Fruit fly (Drosophila melanogaster) whole organism, embryonic: ENCODE results near the gene fend.
A peak's percentile ranks its signal among the peaks of the same experiment; 100 is the strongest.

ENCODE experiments used
- Bdp1 ChIP-seq: fragments of 200-800 bp; sonication (Bioruptor generic); optimal IDR thresholded peaks from 3 replicates; lab custom pipeline; 2016; ENCODE audit warnings: missing biosample characterization, missing genetic modification characterization
- Bgb ChIP-seq: fragments of 200-800 bp; sonication (Bioruptor generic); IDR thresholded peaks from 2 replicates; pipeline ENCODE4 v1.3.6; 2022; ENCODE audit warnings: missing biosample characterization, missing genetic modification characterization; ENCODE audit not compliant: partially characterized antibody
- CG10321 ChIP-seq: fragments of 200-800 bp; sonication (Bioruptor generic); IDR thresholded peaks from 2 replicates; pipeline ENCODE4 v1.3.6; 2022; ENCODE audit warnings: missing biosample characterization, missing genetic modification characterization
- CG10959 ChIP-seq: fragments of 200-800 bp; sonication (Bioruptor generic); IDR thresholded peaks from 2 replicates; pipeline ENCODE4 v1.3.6; 2022; ENCODE audit warnings: missing biosample characterization, missing genetic modification characterization
- CG12299 ChIP-seq: fragments of 200-800 bp; sonication (Bioruptor generic); optimal IDR thresholded peaks from 2 replicates; lab custom pipeline; 2018; ENCODE audit warnings: missing biosample characterization, mild to moderate bottlenecking, missing genetic modification characterization
- CG14014 ChIP-seq: fragments of 200-800 bp; sonication (Bioruptor generic); IDR thresholded peaks from 2 replicates; pipeline ENCODE4 v1.3.6; 2022; ENCODE audit warnings: missing biosample characterization, missing genetic modification characterization
- CG15073 ChIP-seq: fragments of 200-800 bp; sonication (Bioruptor generic); optimal IDR thresholded peaks from 2 replicates; lab custom pipeline; 2016; ENCODE audit warnings: missing biosample characterization, missing genetic modification characterization
- CG15696 ChIP-seq: fragments of 200-800 bp; sonication (Bioruptor generic); optimal IDR thresholded peaks from 2 replicates; lab custom pipeline; 2019; ENCODE audit warnings: missing biosample characterization, mild to moderate bottlenecking, missing genetic modification characterization, moderate library complexity
- CG1602 ChIP-seq: fragments of 200-800 bp; sonication (Bioruptor generic); optimal IDR thresholded peaks from 3 replicates; lab custom pipeline; 2016; ENCODE audit warnings: missing biosample characterization, missing genetic modification characterization
- CG1647 ChIP-seq: fragments of 200-800 bp; sonication (Bioruptor generic); optimal IDR thresholded peaks from 3 replicates; lab custom pipeline; 2016; ENCODE audit warnings: missing biosample characterization, missing genetic modification characterization
- CG16813 ChIP-seq: fragments of 200-800 bp; sonication (Bioruptor generic); IDR thresholded peaks from 3 replicates; pipeline ENCODE4 v1.3.6; 2022; ENCODE audit warnings: missing biosample characterization, missing genetic modification characterization; ENCODE audit not compliant: partially characterized antibody
- CG17612 ChIP-seq: fragments of 200-800 bp; sonication (Bioruptor generic); IDR thresholded peaks from 2 replicates; pipeline ENCODE4 v1.3.6; 2022; ENCODE audit warnings: missing biosample characterization, missing genetic modification characterization
- CG2129 ChIP-seq: fragments of 200-800 bp; sonication (Bioruptor generic); IDR thresholded peaks from 2 replicates; pipeline ENCODE4 v1.3.6; 2022; ENCODE audit warnings: missing biosample characterization, missing genetic modification characterization; ENCODE audit not compliant: partially characterized antibody
- CG3281 ChIP-seq: fragments of 200-800 bp; sonication (Bioruptor generic); optimal IDR thresholded peaks from 3 replicates; lab custom pipeline; 2017; ENCODE audit warnings: missing biosample characterization, mild to moderate bottlenecking, missing genetic modification characterization
- CG4854 ChIP-seq: fragments of 200-800 bp; sonication (Bioruptor generic); optimal IDR thresholded peaks from 2 replicates; lab custom pipeline; 2016; ENCODE audit warnings: missing biosample characterization, missing genetic modification characterization, inconsistent platforms
- CG7786 ChIP-seq: fragments of 200-800 bp; sonication (Bioruptor generic); optimal IDR thresholded peaks from 2 replicates; lab custom pipeline; 2016; ENCODE audit warnings: missing biosample characterization, missing genetic modification characterization
- CG8388 ChIP-seq: fragments of 200-800 bp; sonication (Bioruptor generic); optimal IDR thresholded peaks from 2 replicates; lab custom pipeline; 2019; ENCODE audit warnings: missing biosample characterization, mild to moderate bottlenecking, missing genetic modification characterization, moderate library complexity
- CG8478 ChIP-seq: fragments of >200 bp; optimal IDR thresholded peaks from 2 replicates; lab custom pipeline; 2018
- CG9437 ChIP-seq: fragments of 200-800 bp; sonication (Bioruptor generic); optimal IDR thresholded peaks from 2 replicates; lab custom pipeline; 2018; ENCODE audit warnings: missing biosample characterization, mild to moderate bottlenecking, missing genetic modification characterization
- CG9727 ChIP-seq: fragments of 200-800 bp; sonication (Bioruptor generic); optimal IDR thresholded peaks from 3 replicates; lab custom pipeline; 2017; ENCODE audit warnings: missing biosample characterization, mild to moderate bottlenecking, missing genetic modification characterization
- Dref ChIP-seq: fragments of 200-800 bp; sonication (Bioruptor generic); IDR thresholded peaks from 2 replicates; pipeline ENCODE4 v1.3.6; 2022; ENCODE audit warnings: missing biosample characterization, missing genetic modification characterization
- Drgx ChIP-seq: fragments of 200-800 bp; sonication (Bioruptor generic); IDR thresholded peaks from 2 replicates; pipeline ENCODE4 v1.3.6; 2022; ENCODE audit warnings: missing biosample characterization, missing genetic modification characterization
- H15 ChIP-seq: fragments of 200-800 bp; sonication (Bioruptor generic); IDR thresholded peaks from 3 replicates; pipeline ENCODE4 v1.3.6; 2022; ENCODE audit warnings: missing biosample characterization, missing genetic modification characterization
- HHEX ChIP-seq: fragments of 200-800 bp; sonication (Bioruptor generic); optimal IDR thresholded peaks from 3 replicates; lab custom pipeline; 2017; ENCODE audit warnings: missing biosample characterization, mild to moderate bottlenecking, missing genetic modification characterization, missing genetic modification reagents
- HmgD ChIP-seq: fragments of 200-800 bp; sonication (Bioruptor generic); optimal IDR thresholded peaks from 3 replicates; lab custom pipeline; 2016; ENCODE audit warnings: missing biosample characterization, missing genetic modification characterization
- MBD-R2 ChIP-seq: fragments of 200-800 bp; sonication (Bioruptor generic); IDR thresholded peaks from 2 replicates; pipeline ENCODE4 v1.3.6; 2022; ENCODE audit warnings: missing biosample characterization, missing genetic modification characterization
- Nf-YB ChIP-seq: fragments of 200-800 bp; sonication (Bioruptor generic); optimal IDR thresholded peaks from 3 replicates; lab custom pipeline; 2019; ENCODE audit warnings: missing biosample characterization, mild to moderate bottlenecking, missing genetic modification characterization, moderate library complexity
- Oli ChIP-seq: fragments of 200-800 bp; sonication (Bioruptor generic); optimal IDR thresholded peaks from 2 replicates; lab custom pipeline; 2018; ENCODE audit warnings: missing biosample characterization, mild to moderate bottlenecking, missing genetic modification characterization, moderate library complexity
- Poxn ChIP-seq: fragments of 200-800 bp; sonication (Bioruptor generic); IDR thresholded peaks from 2 replicates; pipeline ENCODE4 v1.3.6; 2022; ENCODE audit warnings: missing biosample characterization, missing genetic modification characterization
- amos ChIP-seq: fragments of 200-800 bp; sonication (Bioruptor generic); IDR thresholded peaks from 2 replicates; pipeline ENCODE4 v1.3.6; 2022; ENCODE audit warnings: missing biosample characterization, missing genetic modification characterization; ENCODE audit not compliant: partially characterized antibody
- bowl ChIP-seq: fragments of 200-800 bp; sonication (Bioruptor generic); IDR thresholded peaks from 2 replicates; pipeline ENCODE4 v1.3.6; 2022; ENCODE audit warnings: missing biosample characterization, missing genetic modification characterization
- br ChIP-seq: fragments of >200 bp; optimal IDR thresholded peaks from 2 replicates; lab custom pipeline; 2017
- chm ChIP-seq: fragments of 200-800 bp; sonication (Bioruptor generic); IDR thresholded peaks from 2 replicates; pipeline ENCODE4 v1.3.6; 2022; ENCODE audit warnings: missing biosample characterization, missing genetic modification characterization
- chn ChIP-seq: fragments of 200-800 bp; sonication (Bioruptor generic); optimal IDR thresholded peaks from 2 replicates; lab custom pipeline; 2016; ENCODE audit warnings: missing biosample characterization, missing genetic modification characterization
- danr ChIP-seq: fragments of 200-800 bp; sonication (Bioruptor generic); IDR thresholded peaks from 2 replicates; pipeline ENCODE4 v1.3.6; 2022; ENCODE audit warnings: missing biosample characterization, missing genetic modification characterization
- esg ChIP-seq: fragments of 200-800 bp; sonication (Bioruptor generic); conservative IDR thresholded peaks from 2 replicates; pipeline ENCODE4 v1.3.6; 2022; ENCODE audit warnings: missing biosample characterization, missing genetic modification characterization
- gsb ChIP-seq: fragments of 200-800 bp; sonication (Bioruptor generic); IDR thresholded peaks from 2 replicates; pipeline ENCODE4 v1.3.6; 2022; ENCODE audit warnings: missing biosample characterization, missing genetic modification characterization
- hb ChIP-seq: fragments of 200-800 bp; sonication (Bioruptor generic); IDR thresholded peaks from 3 replicates; pipeline ENCODE4 v1.3.6; 2022; ENCODE audit warnings: missing biosample characterization, missing genetic modification characterization; ENCODE audit not compliant: partially characterized antibody
- lola ChIP-seq, 3 experiments: fragments of >200 bp in 2 of 3; fragments of 200-800 bp in 1 of 3; sonication (Bioruptor generic) in 1 of 3; optimal IDR thresholded peaks; 2 replicates each; lab custom pipeline; 2017 to 2019; ENCODE audit warnings: missing biosample characterization in 3 of 3, missing genetic modification characterization in 3 of 3, mild to moderate bottlenecking in 1 of 3, moderate library complexity in 1 of 3
- nau ChIP-seq: fragments of 200-800 bp; sonication (Bioruptor generic); optimal IDR thresholded peaks from 3 replicates; lab custom pipeline; 2017; ENCODE audit warnings: missing biosample characterization, mild to moderate bottlenecking, missing genetic modification characterization, missing genetic modification reagents
- odd ChIP-seq: fragments of 200-800 bp; sonication (Bioruptor generic); optimal IDR thresholded peaks from 2 replicates; lab custom pipeline; 2017; ENCODE audit warnings: missing biosample characterization, mild to moderate bottlenecking, missing genetic modification characterization
- otp ChIP-seq: fragments of 200-800 bp; sonication (Bioruptor generic); IDR thresholded peaks from 3 replicates; pipeline ENCODE4, ENCODE4 v1.3.6; 2022; ENCODE audit warnings: missing biosample characterization, missing genetic modification characterization
- p53 ChIP-seq: fragments of 200-800 bp; sonication (Bioruptor generic); optimal IDR thresholded peaks from 2 replicates; lab custom pipeline; 2016; ENCODE audit warnings: missing biosample characterization, missing genetic modification characterization
- slou ChIP-seq: fragments of 200-800 bp; sonication (Bioruptor generic); optimal IDR thresholded peaks from 3 replicates; lab custom pipeline; 2016; ENCODE audit warnings: missing biosample characterization, missing genetic modification characterization
- sna ChIP-seq: fragments of 200-800 bp; sonication (Bioruptor generic); IDR thresholded peaks from 2 replicates; pipeline ENCODE4 v1.3.6; 2022; ENCODE audit warnings: missing biosample characterization, missing genetic modification characterization; ENCODE audit not compliant: partially characterized antibody
- sug ChIP-seq: fragments of 200-800 bp; optimal IDR thresholded peaks from 2 replicates; lab custom pipeline; 2019; ENCODE audit warnings: missing biosample characterization, mild to moderate bottlenecking, missing genetic modification characterization, moderate library complexity
- trem ChIP-seq: fragments of 200-800 bp; optimal IDR thresholded peaks from 3 replicates; lab custom pipeline; 2019; ENCODE audit warnings: missing biosample characterization, mild to moderate bottlenecking, missing genetic modification characterization, moderate library complexity
- tup ChIP-seq: fragments of 200-800 bp; sonication (Bioruptor generic); optimal IDR thresholded peaks from 2 replicates; lab custom pipeline; 2016; ENCODE audit warnings: missing biosample characterization, mild to moderate bottlenecking, missing genetic modification characterization, moderate library complexity
- usp ChIP-seq: fragments of >200 bp; optimal IDR thresholded peaks from 2 replicates; lab custom pipeline; 2017; ENCODE audit warnings: missing biosample characterization, missing genetic modification characterization
- vfl ChIP-seq: fragments of 200-800 bp; sonication (Bioruptor generic); optimal IDR thresholded peaks from 2 replicates; lab custom pipeline; 2016; ENCODE audit warnings: missing biosample characterization, missing genetic modification characterization

fend gene

DNA sequence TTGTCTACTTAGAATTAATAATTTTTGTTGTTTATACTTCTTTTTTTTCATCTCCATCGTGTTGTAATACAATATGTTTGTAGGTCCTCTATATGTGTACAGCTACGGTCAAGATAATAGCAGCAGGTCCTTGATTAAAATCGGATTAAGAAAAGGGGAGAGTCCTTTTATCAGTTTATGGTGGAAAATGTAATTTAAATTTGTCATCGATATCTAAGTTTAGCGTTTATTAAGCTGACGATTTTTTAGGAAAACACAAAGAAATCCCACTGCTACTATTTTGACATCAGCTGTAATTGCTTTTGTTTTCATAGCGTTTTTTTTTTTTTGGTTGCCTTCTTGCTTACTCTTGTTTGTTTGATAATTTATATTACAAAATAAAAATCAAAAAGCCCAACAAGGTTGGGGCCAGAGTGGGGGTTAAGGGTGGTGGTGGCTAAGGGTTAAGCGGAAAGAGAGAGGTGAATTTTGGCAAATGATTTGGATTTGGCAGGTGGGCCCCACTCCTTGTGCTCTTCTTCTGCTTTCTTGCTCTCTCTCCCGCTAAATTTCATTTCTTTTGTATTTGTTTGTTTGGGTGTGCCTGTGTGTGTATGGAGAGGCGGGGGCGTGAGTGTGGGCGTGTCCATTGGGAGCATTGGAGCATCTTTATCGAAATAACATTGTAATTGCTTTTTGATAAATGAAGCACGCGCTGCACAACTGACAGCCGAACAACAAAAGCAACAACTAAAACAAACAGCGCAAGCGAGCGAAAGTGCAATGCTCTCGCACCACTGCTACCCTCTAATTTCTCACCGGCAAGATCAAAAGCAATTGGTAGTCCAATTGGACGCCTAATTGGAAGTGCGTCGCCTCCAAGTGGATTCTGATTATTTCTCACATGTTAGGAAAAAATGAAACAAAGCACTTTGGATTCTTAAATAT, 13.8 kb downstream of the fend start (continued):
- TF ChIP-seq CG15696 (tag; lab: Kevin White, UChicago) (peak; percentile 8), danr (GFP tag; lab: Robert Waterston, UW) (no peak), amos (no peak), sna (GFP tag; lab: Robert Waterston, UW) (no peak), sug (tag; lab: Kevin White, UChicago) (no peak), H15 (GFP tag; lab: Robert Waterston, UW) (no peak), CG10959 (GFP tag; lab: Robert Waterston, UW) (no peak), HmgD (no peak), CG12299 (tag; lab: Kevin White, UChicago) (no peak), MBD-R2 (GFP tag; lab: Robert Waterston, UW) (no peak), CG1602 (GFP tag; lab: Kevin White, UChicago) (no peak), chm (GFP tag; lab: Robert Waterston, UW) (no peak), tup (GFP tag; lab: Kevin White, UChicago) (no peak), HHEX (GFP tag; lab: Kevin White, UChicago) (peak; percentile 45), otp (GFP tag; lab: Robert Waterston, UW) (no peak), Poxn (GFP tag; lab: Robert Waterston, UW) (no peak), usp (no peak), CG9437 (GFP tag; lab: Kevin White, UChicago) (no peak), lola (GFP tag; optimal IDR thresholded peaks at IDR 0.05; lab: Kevin White, UChicago) (peak in 1 of 3 experiments; percentile 33), Drgx (GFP tag; lab: Robert Waterston, UW) (peak; percentile 34; the same call in 1 of the 2 replicates), slou (GFP tag; lab: Kevin White, UChicago) (no peak), Dref (GFP tag; lab: Robert Waterston, UW) (no peak), CG2129 (GFP tag; lab: Robert Waterston, UW) (no peak), odd (GFP tag; lab: Kevin White, UChicago) (no peak), CG3281 (GFP tag; lab: Kevin White, UChicago) (peak; percentile 55), CG15073 (GFP tag; lab: Kevin White, UChicago) (no peak), hb (GFP tag; lab: Robert Waterston, UW) (no peak), chn (GFP tag; lab: Kevin White, UChicago) (no peak), br (lab: Kevin White, UChicago) (no peak), gsb (GFP tag; lab: Robert Waterston, UW) (no peak), esg (GFP tag; lab: Robert Waterston, UW) (peak; percentile 25; the same call in 1 of the 2 replicates), Nf-YB (no peak), Bdp1 (GFP tag; lab: Kevin White, UChicago) (no peak), Bgb (0 out of 2 replicates have a peak, but pooled peaks have one; percentile 9), CG16813 (no peak), bowl (GFP tag; lab: Robert Waterston, UW) (no peak), CG7786 (GFP tag; lab: Kevin White, UChicago) (peak; percentile 9), CG9727 (GFP tag; lab: Kevin White, UChicago) (peak; percentile 49), CG14014 (GFP tag; lab: Robert Waterston, UW) (peak; percentile 47), CG1647 (GFP tag; lab: Kevin White, UChicago) (peak; percentile 19), CG10321 (GFP tag; lab: Robert Waterston, UW) (no peak), CG8388 (peak; percentile 23), CG17612 (GFP tag; lab: Robert Waterston, UW) (no peak), CG8478 (lab: Kevin White, UChicago) (no peak), trem (tag; lab: Kevin White, UChicago) (peak; percentile 1), nau (GFP tag; lab: Kevin White, UChicago) (peak; percentile 59), CG4854 (peak; percentile 12), vfl (peak; percentile 7), Oli (tag; lab: Kevin White, UChicago) (peak; percentile 53), p53 (no peak)
